Fruit fly (Drosophila melanogaster): ENCODE data around the gene CG15546.

Gene CG15546

dm6 chr3R:30876136-30876683, at the start of gene CG15546:
CG15546 (minus strand) TSS chr3R:30876186.
- peak; percentile 4 for TF ChIP-seq tj (GFP tag; optimal IDR thresholded peaks at IDR 0.05)
- TF ChIP-seq Clk (GFP tag; optimal IDR thresholded peaks at IDR 0.05), result no peak
- no peak for TF ChIP-seq CG1620 (GFP tag; optimal IDR thresholded peaks at IDR 0.05)
- TF ChIP-seq ovo (GFP tag; optimal IDR thresholded peaks at IDR 0.05), result no peak
- TF ChIP-seq CG12768 (GFP tag; optimal IDR thresholded peaks at IDR 0.05), result no peak
- no peak for TF ChIP-seq CG7101 (tag; optimal IDR thresholded peaks at IDR 0.05)
- TF ChIP-seq CG33017 (tag; optimal IDR thresholded peaks at IDR 0.05), result no peak
- TF ChIP-seq Mnt (GFP tag; optimal IDR thresholded peaks at IDR 0.05), result no peak
- TF ChIP-seq cnc (optimal IDR thresholded peaks at IDR 0.05), result no peak
- no peak for TF ChIP-seq pad (GFP tag; optimal IDR thresholded peaks at IDR 0.05)
- TF ChIP-seq CG11617 (GFP tag; optimal IDR thresholded peaks at IDR 0.05), result no peak
- no peak for TF ChIP-seq CG5204 (GFP tag; optimal IDR thresholded peaks at IDR 0.05)
- TF ChIP-seq CG14711 (tag; optimal IDR thresholded peaks at IDR 0.05), result no peak
- peak; percentile 11 for TF ChIP-seq CG7045 (GFP tag; optimal IDR thresholded peaks at IDR 0.05)
- TF ChIP-seq kay (GFP tag; ENCODE audit: borderline replicate concordance), result peak; percentile 15
- TF ChIP-seq bab1 (GFP tag; optimal IDR thresholded peaks at IDR 0.05), result no peak
- TF ChIP-seq cic (GFP tag; optimal IDR thresholded peaks at IDR 0.05), result no peak

dm6 chr3R:30925436-30925835, 49.5 kb upstream of the CG15546 start:
- TF ChIP-seq Mnt (GFP tag; optimal IDR thresholded peaks at IDR 0.05) (no peak), CG1620 (GFP tag; optimal IDR thresholded peaks at IDR 0.05) (no peak)

dm6 chr3R:30923581-30923980, 47.6 kb upstream of the CG15546 start:
- TF ChIP-seq CG7045 (GFP tag; optimal IDR thresholded peaks at IDR 0.05), result no peak
- no peak for TF ChIP-seq tj (GFP tag; optimal IDR thresholded peaks at IDR 0.05)
- no peak for TF ChIP-seq Hr96 (GFP tag; optimal IDR thresholded peaks at IDR 0.05)
- TF ChIP-seq cnc (optimal IDR thresholded peaks at IDR 0.05), result no peak
- TF ChIP-seq bab1 (GFP tag; optimal IDR thresholded peaks at IDR 0.05), result no peak
- TF ChIP-seq CG14711 (tag; optimal IDR thresholded peaks at IDR 0.05), result no peak
- TF ChIP-seq CG12768 (GFP tag; optimal IDR thresholded peaks at IDR 0.05), result no peak

dm6 chr3R:30922414-30922813, 46.4 kb upstream of the CG15546 start:
- no peak for TF ChIP-seq ovo (GFP tag; optimal IDR thresholded peaks at IDR 0.05)
- TF ChIP-seq toe (GFP tag; optimal IDR thresholded peaks at IDR 0.05), result no peak
- TF ChIP-seq Crg-1 (GFP tag; optimal IDR thresholded peaks at IDR 0.05), result no peak
- TF ChIP-seq CG7045 (GFP tag; optimal IDR thresholded peaks at IDR 0.05), result no peak
- no peak for TF ChIP-seq cic (GFP tag; optimal IDR thresholded peaks at IDR 0.05)
- TF ChIP-seq CG5204 (GFP tag; optimal IDR thresholded peaks at IDR 0.05), result no peak
- TF ChIP-seq tj (GFP tag; optimal IDR thresholded peaks at IDR 0.05), result no peak
- TF ChIP-seq Hr96 (GFP tag; optimal IDR thresholded peaks at IDR 0.05), result no peak
- TF ChIP-seq CG11617 (GFP tag; optimal IDR thresholded peaks at IDR 0.05), result no peak
- TF ChIP-seq Mnt (GFP tag; optimal IDR thresholded peaks at IDR 0.05), result no peak
- no peak for TF ChIP-seq CG1620 (GFP tag; optimal IDR thresholded peaks at IDR 0.05)
- TF ChIP-seq bab1 (GFP tag; optimal IDR thresholded peaks at IDR 0.05), result no peak
- TF ChIP-seq CG12768 (GFP tag; optimal IDR thresholded peaks at IDR 0.05), result no peak
- TF ChIP-seq pad (GFP tag; optimal IDR thresholded peaks at IDR 0.05), result no peak

dm6 chr3R:30918872-30919271, 42.9 kb upstream of the CG15546 start:
- TF ChIP-seq CG5204 (GFP tag; optimal IDR thresholded peaks at IDR 0.05) (no peak), toe (GFP tag; optimal IDR thresholded peaks at IDR 0.05) (no peak), CG14711 (tag; optimal IDR thresholded peaks at IDR 0.05) (no peak), Mnt (GFP tag; optimal IDR thresholded peaks at IDR 0.05) (no peak), kay (GFP tag; ENCODE audit: borderline replicate concordance) (no peak), Hr96 (GFP tag; optimal IDR thresholded peaks at IDR 0.05) (no peak), CG7101 (tag; optimal IDR thresholded peaks at IDR 0.05) (no peak), CG7045 (GFP tag; optimal IDR thresholded peaks at IDR 0.05) (no peak), pad (GFP tag; optimal IDR thresholded peaks at IDR 0.05) (no peak), ovo (GFP tag; optimal IDR thresholded peaks at IDR 0.05) (no peak), cic (GFP tag; optimal IDR thresholded peaks at IDR 0.05) (no peak), CG12768 (GFP tag; optimal IDR thresholded peaks at IDR 0.05) (no peak), tj (GFP tag; optimal IDR thresholded peaks at IDR 0.05) (no peak)

dm6 chr3R:30916024-30916423, 40.0 kb upstream of the CG15546 start:
- no peak for TF ChIP-seq tj (GFP tag; optimal IDR thresholded peaks at IDR 0.05)
- TF ChIP-seq toe (GFP tag; optimal IDR thresholded peaks at IDR 0.05), result no peak
- no peak for TF ChIP-seq cnc (optimal IDR thresholded peaks at IDR 0.05)
- TF ChIP-seq cic (GFP tag; optimal IDR thresholded peaks at IDR 0.05), result no peak
- no peak for TF ChIP-seq Clk (GFP tag; optimal IDR thresholded peaks at IDR 0.05)
- TF ChIP-seq CG7101 (tag; optimal IDR thresholded peaks at IDR 0.05), result no peak
- TF ChIP-seq CG11617 (GFP tag; optimal IDR thresholded peaks at IDR 0.05), result no peak
- TF ChIP-seq kay (GFP tag; ENCODE audit: borderline replicate concordance), result no peak
- no peak for TF ChIP-seq CG1620 (GFP tag; optimal IDR thresholded peaks at IDR 0.05)
- TF ChIP-seq CG12768 (GFP tag; optimal IDR thresholded peaks at IDR 0.05), result no peak

- TF ChIP-seq CG12768 (GFP tag; optimal IDR thresholded peaks at IDR 0.05) (no peak), Mnt (GFP tag; optimal IDR thresholded peaks at IDR 0.05) (no peak), CG7101 (tag; optimal IDR thresholded peaks at IDR 0.05) (no peak), pad (GFP tag; optimal IDR thresholded peaks at IDR 0.05) (peak; percentile 14), CG11617 (GFP tag; optimal IDR thresholded peaks at IDR 0.05) (peak; percentile 28), Clk (GFP tag; optimal IDR thresholded peaks at IDR 0.05) (peak; percentile 28), CG7045 (GFP tag; optimal IDR thresholded peaks at IDR 0.05) (no peak), Hr96 (GFP tag; optimal IDR thresholded peaks at IDR 0.05) (peak; percentile 5), CG14711 (tag; optimal IDR thresholded peaks at IDR 0.05) (no peak), CG5204 (GFP tag; optimal IDR thresholded peaks at IDR 0.05) (no peak), tj (GFP tag; optimal IDR thresholded peaks at IDR 0.05) (peak; percentile 13)
Measured at dm6 chr3R:30915235-30915634, 39.2 kb upstream of the CG15546 start.

Measured in whole organism, adult.